Worm (Caenorhabditis elegans) whole organism, L1 larva: ENCODE results near the gene irk-1.
A peak's percentile ranks its signal among the peaks of the same experiment; 100 is the strongest.

Experiments
- alr-1 ChIP-seq: fragments of 200-800 bp; sonication (Bioruptor generic); optimal IDR thresholded peaks from 2 replicates; lab custom pipeline; 2018; ENCODE audit warnings: borderline replicate concordance, mild to moderate bottlenecking, missing genetic modification characterization, missing compliant biosample characterization
- ama-1 ChIP-seq: fragments of 150-350 bp; optimal IDR thresholded peaks from 2 replicates; lab custom pipeline; 2014
- blmp-1 ChIP-seq: fragments of 150-350 bp; optimal IDR thresholded peaks from 2 replicates; lab custom pipeline; 2014; ENCODE audit warnings: missing biosample characterization, missing genetic modification characterization
- ceh-82 ChIP-seq, 3 experiments: fragments of 150-350 bp in 1 of 3; sonication (generic microtip) in 2 of 3; optimal IDR thresholded peaks; 2 replicates each; lab custom pipeline; 2014 to 2017; ENCODE audit warnings: missing biosample characterization in 3 of 3, missing genetic modification characterization in 3 of 3
- ceh-88 ChIP-seq: fragments of 200-800 bp; sonication (Bioruptor generic); IDR thresholded peaks from 2 replicates; pipeline ENCODE4 v1.3.6; 2022; ENCODE audit warnings: missing genetic modification characterization, missing compliant biosample characterization
- ceh-90 ChIP-seq: sonication (generic microtip); optimal IDR thresholded peaks from 2 replicates; lab custom pipeline; 2016; ENCODE audit warnings: missing genetic modification characterization, missing compliant biosample characterization
- ces-1 ChIP-seq: fragments of 150-350 bp; optimal IDR thresholded peaks from 2 replicates; lab custom pipeline; 2014; ENCODE audit warnings: missing biosample characterization, missing genetic modification reagents, missing genetic modification characterization
- dpl-1 ChIP-seq, 3 experiments: fragments of 150-350 bp in 2 of 3; sonication (generic microtip) in 1 of 3; optimal IDR thresholded peaks; 2 replicates each; lab custom pipeline; 2014 to 2017; ENCODE audit warnings: missing biosample characterization in 3 of 3, missing genetic modification characterization in 3 of 3, missing genetic modification reagents in 3 of 3
- dsc-1 ChIP-seq: sonication (generic microtip); optimal IDR thresholded peaks from 2 replicates; lab custom pipeline; 2016; ENCODE audit warnings: mild to moderate bottlenecking, missing genetic modification characterization, missing compliant biosample characterization
- efl-1 ChIP-seq, 4 experiments: fragments of 150-350 bp; optimal IDR thresholded peaks in 3 of 4; peaks in 1 of 4; 1 replicate in 1 of 4; 2 replicates in 3 of 4; lab custom pipeline; 2014; ENCODE audit warnings: missing biosample characterization in 2 of 4, missing genetic modification characterization in 2 of 4, missing genetic modification reagents in 2 of 4
- efl-3 ChIP-seq: fragments of 200-800 bp; sonication (Bioruptor generic); optimal IDR thresholded peaks from 2 replicates; lab custom pipeline; 2018; ENCODE audit warnings: mild to moderate bottlenecking, missing genetic modification characterization, missing compliant biosample characterization
- egl-13 ChIP-seq: sonication (generic microtip); optimal IDR thresholded peaks from 2 replicates; lab custom pipeline; 2016; ENCODE audit warnings: missing genotype, missing genetic modification reagents, missing genetic modification characterization, missing compliant biosample characterization
- egl-27 ChIP-seq, 2 experiments: fragments of 150-350 bp in 1 of 2; sonication (generic microtip); optimal IDR thresholded peaks; 3 replicates each; lab custom pipeline; 2017 to 2018; ENCODE audit warnings: missing biosample characterization in 2 of 2, missing genetic modification characterization in 2 of 2, missing genetic modification reagents in 2 of 2
- elt-3 ChIP-seq, 6 experiments: fragments of 150-350 bp in 1 of 6; sonication (generic microtip); optimal IDR thresholded peaks; 2 replicates each; lab custom pipeline; 2017 to 2018; ENCODE audit warnings: missing biosample characterization in 6 of 6, missing genetic modification characterization in 6 of 6, inconsistent platforms in 1 of 6
- ets-5 ChIP-seq: fragments of 200-800 bp; sonication (Bioruptor generic); IDR thresholded peaks from 2 replicates; pipeline ENCODE4 v1.3.6; 2022; ENCODE audit warnings: missing genetic modification characterization, missing compliant biosample characterization
- fos-1 ChIP-seq: fragments of 150-350 bp; optimal IDR thresholded peaks from 2 replicates; lab custom pipeline; 2014; ENCODE audit warnings: missing biosample characterization, missing genetic modification characterization
- grh-1 ChIP-seq: fragments of 200-800 bp; sonication (Bioruptor generic); IDR thresholded peaks from 2 replicates; pipeline ENCODE4 v1.3.6; 2022; ENCODE audit warnings: missing genetic modification reagents, missing genetic modification characterization, missing compliant biosample characterization
- irx-1 ChIP-seq: sonication (generic microtip); optimal IDR thresholded peaks from 2 replicates; lab custom pipeline; 2016; ENCODE audit warnings: missing genetic modification characterization, missing compliant biosample characterization
- isw-1 ChIP-seq: fragments of 200-800 bp; sonication (Bioruptor generic); IDR thresholded peaks from 2 replicates; pipeline ENCODE4 v1.3.6; 2022; ENCODE audit warnings: missing genetic modification characterization, missing compliant biosample characterization
- lin-14 ChIP-seq: fragments of 200-800 bp; sonication (Bioruptor generic); optimal IDR thresholded peaks from 2 replicates; lab custom pipeline; 2018; ENCODE audit warnings: mild to moderate bottlenecking, missing genetic modification characterization, moderate library complexity, missing compliant biosample characterization
- lin-35 ChIP-seq, 2 experiments: fragments of 150-350 bp; optimal IDR thresholded peaks; 2 replicates each; lab custom pipeline; 2014; ENCODE audit warnings: missing biosample characterization in 2 of 2, missing genetic modification characterization in 2 of 2, missing genetic modification reagents in 2 of 2
- lin-39 ChIP-seq: fragments of 150-350 bp; optimal IDR thresholded peaks from 2 replicates; lab custom pipeline; 2014; ENCODE audit warnings: missing biosample characterization, missing genetic modification reagents, missing genetic modification characterization
- lsy-2 ChIP-seq, 2 experiments: fragments of 150-350 bp; optimal IDR thresholded peaks; 2 replicates each; lab custom pipeline; 2014; ENCODE audit warnings: missing biosample characterization in 2 of 2, missing genetic modification characterization in 2 of 2
- mab-9 ChIP-seq: fragments of 200-800 bp; sonication (Bioruptor generic); IDR thresholded peaks from 2 replicates; pipeline ENCODE4 v1.3.6; 2022; ENCODE audit warnings: missing genetic modification reagents, missing genetic modification characterization, missing compliant biosample characterization
- mdl-1 ChIP-seq, 2 experiments: fragments of 150-350 bp; optimal IDR thresholded peaks; 2 replicates each; lab custom pipeline; 2014 to 2017; ENCODE audit warnings: missing biosample characterization in 2 of 2, missing genetic modification characterization in 2 of 2, inconsistent platforms in 1 of 2
- mef-2 ChIP-seq: fragments of 150-350 bp; optimal IDR thresholded peaks from 2 replicates; lab custom pipeline; 2014; ENCODE audit warnings: missing biosample characterization, missing genetic modification characterization
- mep-1 ChIP-seq: fragments of 150-350 bp; optimal IDR thresholded peaks from 2 replicates; lab custom pipeline; 2014; ENCODE audit warnings: missing biosample characterization, missing genetic modification characterization
- nhr-11 ChIP-seq: fragments of 150-350 bp; optimal IDR thresholded peaks from 2 replicates; lab custom pipeline; 2014; ENCODE audit warnings: missing biosample characterization, missing genetic modification characterization
- nhr-12 ChIP-seq: sonication (generic microtip); optimal IDR thresholded peaks from 2 replicates; lab custom pipeline; 2017; ENCODE audit warnings: missing biosample characterization, missing genetic modification characterization
- nhr-19 ChIP-seq: fragments of 200-800 bp; sonication (Bioruptor generic); conservative IDR thresholded peaks from 2 replicates; pipeline ENCODE4 v1.3.6; 2022; ENCODE audit warnings: missing genetic modification characterization, missing compliant biosample characterization
- nhr-20 ChIP-seq: sonication (generic microtip); optimal IDR thresholded peaks from 2 replicates; lab custom pipeline; 2016; ENCODE audit warnings: mild to moderate bottlenecking, missing genetic modification characterization, missing compliant biosample characterization
- nhr-47 ChIP-seq: sonication (generic microtip); optimal IDR thresholded peaks from 2 replicates; lab custom pipeline; 2016; ENCODE audit warnings: mild to moderate bottlenecking, missing genetic modification characterization, moderate library complexity, missing compliant biosample characterization
- nhr-71 ChIP-seq: sonication (generic microtip); optimal IDR thresholded peaks from 2 replicates; lab custom pipeline; 2016; ENCODE audit warnings: mild to moderate bottlenecking, missing genetic modification characterization, moderate library complexity, missing compliant biosample characterization
- nhr-76 ChIP-seq: sonication (generic microtip); optimal IDR thresholded peaks from 2 replicates; lab custom pipeline; 2017; ENCODE audit warnings: missing biosample characterization, missing genetic modification characterization
- nhr-77 ChIP-seq: fragments of 150-350 bp; optimal IDR thresholded peaks from 2 replicates; lab custom pipeline; 2014; ENCODE audit warnings: missing biosample characterization, missing genetic modification characterization
- nhr-84 ChIP-seq: sonication (generic microtip); optimal IDR thresholded peaks from 2 replicates; lab custom pipeline; 2017; ENCODE audit warnings: missing biosample characterization, missing genetic modification characterization
- nhr-85 ChIP-seq: sonication (generic microtip); peaks from one replicate; lab custom pipeline; 2016; ENCODE audit warnings: missing genetic modification characterization, inconsistent platforms, missing compliant biosample characterization
- pax-3 ChIP-seq: fragments of 200-800 bp; sonication (Bioruptor generic); optimal IDR thresholded peaks from 2 replicates; lab custom pipeline; 2018; ENCODE audit warnings: mild to moderate bottlenecking, missing genetic modification characterization, moderate library complexity, missing compliant biosample characterization
- pqm-1 ChIP-seq: sonication (generic microtip); optimal IDR thresholded peaks from 3 replicates; lab custom pipeline; 2017; ENCODE audit warnings: missing biosample characterization, missing genetic modification characterization
- rnt-1 ChIP-seq: sonication (generic microtip); optimal IDR thresholded peaks from 2 replicates; lab custom pipeline; 2016; ENCODE audit warnings: mild to moderate bottlenecking, missing genetic modification characterization, moderate library complexity, missing compliant biosample characterization
- sox-4 ChIP-seq: sonication (generic microtip); optimal IDR thresholded peaks from 2 replicates; lab custom pipeline; 2016; ENCODE audit warnings: missing genetic modification characterization, missing compliant biosample characterization
- sptf-1 ChIP-seq: fragments of 150-350 bp; optimal IDR thresholded peaks from 2 replicates; lab custom pipeline; 2014; ENCODE audit warnings: missing biosample characterization, missing genetic modification characterization
- swsn-7 ChIP-seq: sonication (generic microtip); optimal IDR thresholded peaks from 2 replicates; lab custom pipeline; 2016; ENCODE audit warnings: missing genetic modification characterization, missing compliant biosample characterization
- tbx-2 ChIP-seq: sonication (generic microtip); optimal IDR thresholded peaks from 2 replicates; lab custom pipeline; 2016; ENCODE audit warnings: missing genetic modification characterization, missing compliant biosample characterization
- tlp-1 ChIP-seq: fragments of 150-350 bp; optimal IDR thresholded peaks from 2 replicates; lab custom pipeline; 2014; ENCODE audit warnings: missing biosample characterization, missing genetic modification characterization
- unc-30 ChIP-seq: sonication (generic microtip); optimal IDR thresholded peaks from 2 replicates; lab custom pipeline; 2017; ENCODE audit warnings: missing biosample characterization, missing genetic modification characterization
- unc-98 ChIP-seq: fragments of 200-800 bp; sonication (Bioruptor generic); IDR thresholded peaks from 2 replicates; pipeline ENCODE4 v1.3.6; 2022; ENCODE audit warnings: missing genetic modification characterization, missing compliant biosample characterization
- vab-15 ChIP-seq: sonication (generic microtip); optimal IDR thresholded peaks from 2 replicates; lab custom pipeline; 2017; ENCODE audit warnings: missing genotype, mild to moderate bottlenecking, missing genetic modification characterization, missing compliant biosample characterization

irk-1 gene

DNA sequence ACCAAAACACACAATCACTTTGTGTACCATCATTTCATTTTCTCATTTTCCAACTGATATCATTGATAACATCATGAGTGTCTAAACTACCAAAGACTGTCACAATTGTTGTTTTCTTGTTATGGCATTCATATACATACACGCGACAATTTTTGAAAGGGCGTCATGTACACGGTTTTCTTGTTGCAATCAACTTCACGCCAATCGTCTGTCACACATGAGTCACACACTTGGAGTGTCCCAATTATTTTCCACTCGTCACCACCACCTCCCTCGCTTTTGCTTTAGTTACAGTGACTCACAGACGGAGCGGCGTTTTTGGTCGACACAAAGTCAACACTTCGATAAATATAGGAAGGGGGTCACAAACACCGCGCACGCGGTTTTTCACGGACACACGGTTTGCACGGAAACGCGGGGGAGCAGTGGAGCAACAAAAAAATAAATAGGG lies 30.0 kb downstream of the irk-1 start (continued):
- no peak for TF ChIP-seq dsc-1 (tag; lab: Kevin White, UChicago)
- peak; percentile 77 for TF ChIP-seq nhr-71 (tag; lab: Kevin White, UChicago)
- TF ChIP-seq egl-27 (tag; optimal IDR thresholded peaks at IDR 0.05; lab: Kevin White, UChicago), result no peak
- no peak for TF ChIP-seq swsn-7
- no peak for TF ChIP-seq mdl-1 (tag; optimal IDR thresholded peaks at IDR 0.05; lab: Kevin White, UChicago)
- no peak for TF ChIP-seq irx-1 (tag; lab: Kevin White, UChicago)
- TF ChIP-seq lin-35 (GFP tag; optimal IDR thresholded peaks at IDR 0.05; lab: Kevin White, UChicago), result peak in 1 of 2 experiments; percentile 66
- TF ChIP-seq blmp-1, result peak; percentile 2
- peak; percentile 22 for TF ChIP-seq tbx-2 (tag; lab: Kevin White, UChicago)
- TF ChIP-seq ets-5 (GFP tag; lab: Robert Waterston, UW), result 0 out of 2 replicates have a peak, but pooled peaks have one; percentile 11
- no peak for TF ChIP-seq ceh-90 (tag; lab: Kevin White, UChicago)
- TF ChIP-seq unc-30, result no peak
- TF ChIP-seq efl-3 (GFP tag; lab: Kevin White, UChicago), result no peak
- peak in 2 of 6 experiments; percentile 13 to 37 for TF ChIP-seq elt-3 (tag; optimal IDR thresholded peaks at IDR 0.05; lab: Kevin White, UChicago)
- TF ChIP-seq sptf-1 (tag; lab: Kevin White, UChicago), result no peak
- no peak for TF ChIP-seq ama-1 (lab: Kevin White, UChicago)
- no peak for TF ChIP-seq mab-9 (GFP tag; lab: Robert Waterston, UW)
- TF ChIP-seq nhr-12, result no peak
- no peak for TF ChIP-seq ces-1 (GFP tag; lab: Kevin White, UChicago)
- no peak for TF ChIP-seq pqm-1 (tag; lab: Kevin White, UChicago)
- peak; percentile 54 for TF ChIP-seq nhr-20 (tag; lab: Kevin White, UChicago)
- TF ChIP-seq ceh-88, result no peak

DNA sequence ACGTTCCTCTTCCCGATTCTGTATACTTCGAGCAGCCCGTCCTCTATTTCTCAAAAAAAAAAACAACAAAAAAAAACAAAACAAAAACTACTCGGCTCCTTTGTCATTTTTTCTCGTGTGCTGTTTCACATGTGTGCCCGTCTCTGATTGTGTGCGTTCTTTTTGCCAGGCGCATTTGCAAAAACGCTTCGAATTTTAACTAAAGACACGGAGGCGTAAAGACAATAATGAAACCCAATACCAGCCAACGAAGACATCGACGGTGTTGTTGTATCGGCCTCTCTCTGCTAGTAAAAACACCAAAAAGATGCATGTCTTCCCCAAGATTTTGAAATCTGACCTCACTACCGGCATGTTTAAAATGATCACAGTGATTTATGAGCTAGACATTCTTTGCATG lies 31.1 kb downstream of the irk-1 start:
- TF ChIP-seq nhr-71 (tag; lab: Kevin White, UChicago) (peak; percentile 29), lin-14 (GFP tag; lab: Kevin White, UChicago) (peak; percentile 28), nhr-85 (tag; lab: Kevin White, UChicago) (peak; percentile 68), blmp-1 (peak; percentile 2), swsn-7 (no peak)

DNA sequence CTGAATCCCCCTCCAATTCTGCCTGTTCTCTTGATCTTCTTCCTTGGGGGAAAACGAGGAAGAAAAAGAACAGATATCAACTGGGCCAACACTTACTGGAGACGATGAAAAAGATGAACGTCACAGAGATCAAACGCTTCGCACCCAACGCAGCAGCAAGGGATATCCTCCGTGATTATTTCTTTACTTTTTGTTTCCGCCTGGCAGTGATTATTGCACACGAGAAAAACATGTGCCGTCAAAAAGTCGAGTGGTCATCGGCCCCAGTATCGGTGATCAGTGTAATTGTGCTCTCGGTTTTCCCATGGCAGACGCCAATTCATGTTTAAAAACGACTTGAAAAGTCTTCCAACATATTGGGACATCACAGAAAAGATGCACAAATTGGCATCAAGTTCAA lies 32.4 kb downstream of the irk-1 start:
- no peak for TF ChIP-seq lsy-2 (tag; optimal IDR thresholded peaks at IDR 0.05; lab: Kevin White, UChicago)
- peak in 1 of 3 experiments; percentile 3 for TF ChIP-seq ceh-82 (tag; optimal IDR thresholded peaks at IDR 0.05; lab: Kevin White, UChicago)
- TF ChIP-seq grh-1 (GFP tag; lab: Robert Waterston, UW), result no peak
- no peak for TF ChIP-seq unc-30
- TF ChIP-seq nhr-11 (tag; lab: Kevin White, UChicago), result no peak
- TF ChIP-seq mep-1 (tag; lab: Kevin White, UChicago), result peak; percentile 21
- no peak for TF ChIP-seq mef-2
- no peak for TF ChIP-seq nhr-84 (tag; lab: Kevin White, UChicago)
- TF ChIP-seq pax-3 (tag; lab: Kevin White, UChicago), result no peak
- TF ChIP-seq dpl-1 (GFP tag; optimal IDR thresholded peaks at IDR 0.05; lab: Kevin White, UChicago), result no peak
- no peak for TF ChIP-seq ceh-90 (tag; lab: Kevin White, UChicago)
- TF ChIP-seq irx-1 (tag; lab: Kevin White, UChicago), result no peak
- no peak for TF ChIP-seq lin-35 (GFP tag; optimal IDR thresholded peaks at IDR 0.05; lab: Kevin White, UChicago)
- no peak for TF ChIP-seq nhr-77 (tag; lab: Kevin White, UChicago)
- no peak for TF ChIP-seq efl-1 (optimal IDR thresholded peaks at IDR 0.05; lab: Kevin White, UChicago)
- TF ChIP-seq efl-1 (GFP tag; optimal IDR thresholded peaks at IDR 0.05 in 1 of 2; lab: Kevin White, UChicago), result no peak
- peak; percentile 69 for TF ChIP-seq rnt-1 (tag; lab: Kevin White, UChicago)
- no peak for TF ChIP-seq vab-15 (tag; lab: Kevin White, UChicago)
- no peak for TF ChIP-seq mab-9 (GFP tag; lab: Robert Waterston, UW)
- no peak for TF ChIP-seq alr-1 (tag; lab: Kevin White, UChicago)
- peak; percentile 69 for TF ChIP-seq nhr-71 (tag; lab: Kevin White, UChicago)
- TF ChIP-seq dsc-1 (tag; lab: Kevin White, UChicago), result peak; percentile 75
- TF ChIP-seq ceh-88, result no peak
- no peak for TF ChIP-seq fos-1 (tag; lab: Kevin White, UChicago)
- TF ChIP-seq isw-1 (GFP tag; lab: Robert Waterston, UW), result no peak
- TF ChIP-seq nhr-47 (tag; lab: Kevin White, UChicago), result no peak
- no peak for TF ChIP-seq unc-98 (GFP tag; lab: Robert Waterston, UW)
- no peak for TF ChIP-seq nhr-76 (tag; lab: Kevin White, UChicago)
- peak; percentile 46 for TF ChIP-seq nhr-20 (tag; lab: Kevin White, UChicago)
- TF ChIP-seq sptf-1 (tag; lab: Kevin White, UChicago), result no peak
- no peak for TF ChIP-seq lin-39 (tag; lab: Kevin White, UChicago)
- no peak for TF ChIP-seq tlp-1
- no peak for TF ChIP-seq sox-4 (tag; lab: Kevin White, UChicago)
- TF ChIP-seq nhr-19 (GFP tag; lab: Robert Waterston, UW), result peak; percentile 60
- TF ChIP-seq egl-13 (tag; lab: Kevin White, UChicago), result no peak
